Worm (Caenorhabditis elegans): ENCODE measurements around the gene dac-1.
A peak's percentile ranks its signal among the peaks of the same experiment; 100 is the strongest.

The dac-1 gene

DNA sequence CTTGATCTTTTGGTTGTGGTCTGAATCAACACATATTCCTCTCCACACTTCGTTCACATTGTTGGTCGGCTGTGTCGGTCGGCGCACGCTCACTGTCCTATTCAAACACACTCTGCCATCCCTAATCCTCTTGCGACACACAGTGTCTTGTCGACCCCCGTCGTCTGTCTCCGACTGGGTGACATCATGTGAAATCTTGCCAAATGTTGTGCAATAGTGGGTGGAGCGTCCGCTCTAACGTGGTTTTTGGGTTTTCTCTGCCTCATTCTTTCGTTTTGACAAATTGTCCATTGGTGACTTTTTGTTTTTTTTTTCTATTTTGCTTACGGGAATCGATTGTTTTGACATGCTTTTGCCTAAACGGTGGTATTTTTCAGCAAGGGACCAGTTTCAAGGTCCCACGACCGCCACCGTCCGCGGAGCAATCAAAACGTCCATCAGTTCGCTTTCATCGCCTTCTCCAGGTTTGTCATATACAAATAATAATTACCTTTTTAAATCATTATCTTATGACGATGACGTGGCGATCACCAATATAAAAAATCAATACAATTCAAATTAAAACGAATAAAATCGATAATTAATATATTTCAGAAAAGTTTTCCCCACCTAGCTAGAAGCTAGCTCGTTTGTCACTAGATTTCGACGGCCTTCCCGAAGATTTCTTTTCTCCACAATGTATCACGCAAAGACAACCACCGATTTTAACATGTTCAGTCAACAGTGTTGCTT is 17.9 kb downstream of the dac-1 start (continued):
- TF ChIP-seq unc-39 (tag; optimal IDR thresholded peaks at IDR 0.05) (no peak), skn-1 (tag; optimal IDR thresholded peaks at IDR 0.05) (peak; percentile 81), mdl-1 (tag; optimal IDR thresholded peaks at IDR 0.05) (peak; percentile 82), lin-15B (tag; optimal IDR thresholded peaks at IDR 0.05) (peak; percentile 69), ceh-28 (tag; optimal IDR thresholded peaks at IDR 0.05) (peak; percentile 93), nhr-67 (tag; optimal IDR thresholded peaks at IDR 0.05) (no peak), snpc-4 (tag; optimal IDR thresholded peaks at IDR 0.05) (peak; percentile 67), lin-39 (tag; optimal IDR thresholded peaks at IDR 0.05) (peak; percentile 97), daf-12 (tag; optimal IDR thresholded peaks at IDR 0.05) (no peak), nhr-25 (tag; optimal IDR thresholded peaks at IDR 0.05) (peak; percentile 98), ztf-11 (tag; optimal IDR thresholded peaks at IDR 0.05) (no peak), tbx-2 (tag; optimal IDR thresholded peaks at IDR 0.05) (peak; percentile 81), lsy-12 (tag; optimal IDR thresholded peaks at IDR 0.05) (peak; percentile 88), fos-1 (tag; optimal IDR thresholded peaks at IDR 0.05) (peak; percentile 91), nhr-77 (tag; optimal IDR thresholded peaks at IDR 0.05) (peak; percentile 21), ztf-4 (tag; optimal IDR thresholded peaks at IDR 0.05) (peak; percentile 67), nhr-23 (tag; optimal IDR thresholded peaks at IDR 0.05) (peak; percentile 94), unc-62 (GFP tag; optimal IDR thresholded peaks at IDR 0.05) (peak; percentile 33), fkh-2 (tag; optimal IDR thresholded peaks at IDR 0.05) (no peak), pqm-1 (tag; optimal IDR thresholded peaks at IDR 0.05) (peak; percentile 91), ZK546.5 (tag; optimal IDR thresholded peaks at IDR 0.05) (no peak)

- TF ChIP-seq unc-62 (GFP tag; optimal IDR thresholded peaks at IDR 0.05) (no peak), fkh-10 (GFP tag; optimal IDR thresholded peaks at IDR 0.05) (no peak)
These were observed 18.5 kb downstream of the dac-1 start for ce11 chrIII:834443-834815.

ce11 chrIII:835208-835607 is 19.3 kb downstream of the dac-1 start:
- no peak for TF ChIP-seq pha-4 (tag; optimal IDR thresholded peaks at IDR 0.05)
- no peak for TF ChIP-seq pqm-1 (tag; optimal IDR thresholded peaks at IDR 0.05)
- TF ChIP-seq mdl-1 (tag; optimal IDR thresholded peaks at IDR 0.05): no peak
- TF ChIP-seq nhr-12 (tag; optimal IDR thresholded peaks at IDR 0.05): no peak
- TF ChIP-seq nhr-25 (tag; optimal IDR thresholded peaks at IDR 0.05): peak; percentile 30
- TF ChIP-seq ama-1 (optimal IDR thresholded peaks at IDR 0.05): peak; percentile 60
- no peak for TF ChIP-seq lin-39 (tag; optimal IDR thresholded peaks at IDR 0.05)
- TF ChIP-seq nhr-43 (tag; optimal IDR thresholded peaks at IDR 0.05; ENCODE audit: poor library complexity, severe bottlenecking): peak; percentile 45
- TF ChIP-seq nhr-77 (tag; optimal IDR thresholded peaks at IDR 0.05): no peak
- TF ChIP-seq nhr-67 (tag; optimal IDR thresholded peaks at IDR 0.05): no peak
- no peak for TF ChIP-seq ceh-82 (tag; optimal IDR thresholded peaks at IDR 0.05)
- no peak for TF ChIP-seq nfya-1 (tag; optimal IDR thresholded peaks at IDR 0.05; ENCODE audit: insufficient read depth)
- no peak for TF ChIP-seq tbx-2 (tag; optimal IDR thresholded peaks at IDR 0.05)

DNA sequence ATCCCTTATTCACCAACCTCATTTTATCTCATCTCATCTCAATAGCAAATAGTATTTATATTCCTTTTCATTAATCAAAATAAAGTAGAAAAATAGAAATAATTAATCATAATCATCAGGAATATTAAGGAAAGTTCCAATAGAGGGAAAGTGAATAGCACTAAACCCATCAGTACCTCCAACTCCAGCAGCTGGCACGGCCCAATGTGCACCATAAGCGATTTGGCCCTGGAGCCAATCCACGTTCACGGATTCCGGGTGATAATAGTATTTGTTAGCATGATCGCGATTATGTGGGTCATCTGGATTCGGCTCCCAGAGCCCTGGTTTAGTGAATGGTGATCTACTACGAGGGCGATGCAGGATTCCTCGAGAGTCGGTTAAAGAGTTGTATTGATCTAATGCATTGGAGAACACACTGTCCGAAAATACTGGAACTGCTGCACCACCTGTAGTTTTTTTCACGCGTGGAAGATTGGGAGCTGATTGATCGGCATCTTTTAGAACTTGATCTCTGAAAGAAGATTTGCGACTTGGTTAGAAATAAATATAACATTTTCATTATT is 19.9 kb downstream of the dac-1 start:
- TF ChIP-seq nhr-25 (tag; optimal IDR thresholded peaks at IDR 0.05): peak; percentile 62
- TF ChIP-seq nhr-77 (tag; optimal IDR thresholded peaks at IDR 0.05): peak; percentile 64
- TF ChIP-seq pha-4 (tag; optimal IDR thresholded peaks at IDR 0.05): peak; percentile 47
- no peak for TF ChIP-seq ceh-9 (tag; optimal IDR thresholded peaks at IDR 0.05)
- peak; percentile 97 for TF ChIP-seq lsy-12 (tag; optimal IDR thresholded peaks at IDR 0.05)
- peak; percentile 61 for TF ChIP-seq elt-1 (tag; optimal IDR thresholded peaks at IDR 0.05)
- peak; percentile 20 for TF ChIP-seq lin-39 (tag; optimal IDR thresholded peaks at IDR 0.05)
- TF ChIP-seq fos-1 (tag; optimal IDR thresholded peaks at IDR 0.05): peak; percentile 84
- peak; percentile 45 for TF ChIP-seq ZK546.5 (tag; optimal IDR thresholded peaks at IDR 0.05)
- peak; percentile 61 for TF ChIP-seq jun-1 (tag; optimal IDR thresholded peaks at IDR 0.05)
- TF ChIP-seq elt-3 (tag; optimal IDR thresholded peaks at IDR 0.05): peak in 2 of 3 experiments; percentile 32 to 38
- TF ChIP-seq mdl-1 (tag; optimal IDR thresholded peaks at IDR 0.05): peak; percentile 7
- TF ChIP-seq sea-2 (GFP tag; optimal IDR thresholded peaks at IDR 0.05): no peak
- peak; percentile 42 for TF ChIP-seq hmg-11 (tag; optimal IDR thresholded peaks at IDR 0.05)
- TF ChIP-seq ceh-82 (tag; optimal IDR thresholded peaks at IDR 0.05): peak; percentile 7
- no peak for TF ChIP-seq daf-12 (tag; optimal IDR thresholded peaks at IDR 0.05)
- peak; percentile 98 for TF ChIP-seq ama-1 (optimal IDR thresholded peaks at IDR 0.05)
- peak; percentile 47 for TF ChIP-seq skn-1 (tag; optimal IDR thresholded peaks at IDR 0.05)
- peak; percentile 43 for TF ChIP-seq unc-39 (tag; optimal IDR thresholded peaks at IDR 0.05)
- no peak for TF ChIP-seq nhr-28 (tag; optimal IDR thresholded peaks at IDR 0.05)
- no peak for TF ChIP-seq ceh-16 (tag; optimal IDR thresholded peaks at IDR 0.05)
- peak; percentile 47 for TF ChIP-seq nhr-76 (tag; optimal IDR thresholded peaks at IDR 0.05)
- peak; percentile 42 for TF ChIP-seq zag-1 (tag; optimal IDR thresholded peaks at IDR 0.05)
- peak; percentile 61 for TF ChIP-seq elt-2 (tag; optimal IDR thresholded peaks at IDR 0.05)
- TF ChIP-seq R02D3.7 (tag; optimal IDR thresholded peaks at IDR 0.05): peak; percentile 26
- peak; percentile 38 for TF ChIP-seq nfya-1 (tag; optimal IDR thresholded peaks at IDR 0.05; ENCODE audit: insufficient read depth)
- no peak for TF ChIP-seq eor-1 (tag; optimal IDR thresholded peaks at IDR 0.05)
- TF ChIP-seq fkh-2 (tag; optimal IDR thresholded peaks at IDR 0.05): no peak
- TF ChIP-seq nhr-43 (tag; optimal IDR thresholded peaks at IDR 0.05; ENCODE audit: poor library complexity, severe bottlenecking): peak; percentile 92
- TF ChIP-seq egl-27 (tag; optimal IDR thresholded peaks at IDR 0.05): no peak
- peak; percentile 70 for TF ChIP-seq tbx-2 (tag; optimal IDR thresholded peaks at IDR 0.05)
- no peak for TF ChIP-seq nhr-11 (tag; optimal IDR thresholded peaks at IDR 0.05)
- peak; percentile 84 for TF ChIP-seq ztf-4 (tag; optimal IDR thresholded peaks at IDR 0.05)
